Worm (Caenorhabditis elegans) whole organism, L4 larva: ENCODE results near the gene Y67D8B.2.

Experiments used
- T20F7.1 ChIP-seq: fragments of 200-800 bp; sonication (Bioruptor generic); optimal IDR thresholded peaks from 2 replicates; lab custom pipeline; 2018; ENCODE audit warnings: mild to moderate bottlenecking, missing genetic modification characterization, missing compliant biosample characterization
- Y48G9A.11 ChIP-seq: fragments of 200-800 bp; sonication (Bioruptor generic); IDR thresholded peaks from 2 replicates; pipeline ENCODE4 v1.3.6; 2022; ENCODE audit warnings: missing genetic modification reagents, missing genetic modification characterization, missing compliant biosample characterization
- Y5F2A.4 ChIP-seq: fragments of 200-800 bp; sonication (Bioruptor generic); optimal IDR thresholded peaks from 2 replicates; lab custom pipeline; 2018; ENCODE audit warnings: mild to moderate bottlenecking, missing genetic modification characterization, missing compliant biosample characterization
- ZK337.2 ChIP-seq: fragments of 200-800 bp; sonication (Bioruptor generic); IDR thresholded peaks from 2 replicates; pipeline ENCODE4 v1.3.6; 2022; ENCODE audit warnings: missing genetic modification reagents, missing genetic modification characterization, missing compliant biosample characterization
- ama-1 ChIP-seq: fragments of 150-350 bp; optimal IDR thresholded peaks from 2 replicates; lab custom pipeline; 2014; ENCODE audit warnings: inconsistent platforms, mixed read lengths
- ceh-44 ChIP-seq: fragments of 200-800 bp; sonication (Bioruptor generic); IDR thresholded peaks from 2 replicates; pipeline ENCODE4 v1.3.6; 2022; ENCODE audit warnings: missing genetic modification reagents, missing genetic modification characterization, missing compliant biosample characterization
- dpl-1 ChIP-seq: fragments of 150-350 bp; optimal IDR thresholded peaks from 2 replicates; lab custom pipeline; 2014; ENCODE audit warnings: missing biosample characterization, missing genetic modification reagents, missing genetic modification characterization
- dve-1 ChIP-seq: sonication (generic microtip); optimal IDR thresholded peaks from 2 replicates; lab custom pipeline; 2017; ENCODE audit warnings: antibody characterized with exemption, mild to moderate bottlenecking, missing genetic modification characterization, missing compliant biosample characterization; ENCODE audit not compliant: insufficient read depth
- fkh-10 ChIP-seq: fragments of 150-350 bp; optimal IDR thresholded peaks from 2 replicates; lab custom pipeline; 2014; ENCODE audit warnings: missing biosample characterization, missing genetic modification reagents, missing genetic modification characterization
- gei-8 ChIP-seq: fragments of 200-800 bp; sonication (Bioruptor generic); optimal IDR thresholded peaks from 2 replicates; lab custom pipeline; 2018; ENCODE audit warnings: mild to moderate bottlenecking, missing genetic modification characterization, missing compliant biosample characterization
- hlh-11 ChIP-seq: fragments of 200-800 bp; sonication (Bioruptor generic); optimal IDR thresholded peaks from 2 replicates; lab custom pipeline; 2018; ENCODE audit warnings: mild to moderate bottlenecking, missing genetic modification characterization, missing compliant biosample characterization
- lir-3 ChIP-seq: sonication (generic microtip); optimal IDR thresholded peaks from 2 replicates; lab custom pipeline; 2016; ENCODE audit warnings: mild to moderate bottlenecking, missing genetic modification characterization, missing compliant biosample characterization
- madf-5 ChIP-seq, 2 experiments: fragments of 200-800 bp; sonication (Bioruptor generic); IDR thresholded peaks; 2 replicates each; pipeline ENCODE4 v1.3.6; 2022; ENCODE audit warnings: missing compliant biosample characterization in 2 of 2, missing genetic modification characterization in 2 of 2
- mdl-1 ChIP-seq, 2 experiments: fragments of 150-350 bp in 1 of 2; sonication (generic microtip) in 1 of 2; optimal IDR thresholded peaks; 2 replicates each; lab custom pipeline; 2014 to 2017; ENCODE audit warnings: missing biosample characterization in 2 of 2, missing genetic modification characterization in 2 of 2
- mdt-29 ChIP-seq: fragments of 200-800 bp; sonication (Bioruptor generic); IDR thresholded peaks from 2 replicates; pipeline ENCODE4 v1.3.6; 2022; ENCODE audit warnings: missing genetic modification reagents, missing genetic modification characterization, missing compliant biosample characterization
- mep-1 ChIP-seq: fragments of 150-350 bp; sonication (generic microtip); optimal IDR thresholded peaks from 3 replicates; lab custom pipeline; 2014; ENCODE audit warnings: missing biosample characterization, missing genetic modification characterization
- mxl-2 ChIP-seq: fragments of 200-800 bp; sonication (Bioruptor generic); conservative IDR thresholded peaks from 2 replicates; pipeline ENCODE4 v1.3.6; 2022; ENCODE audit warnings: missing genetic modification reagents, missing genetic modification characterization, missing compliant biosample characterization
- nhr-10 ChIP-seq: fragments of 150-350 bp; optimal IDR thresholded peaks from 2 replicates; lab custom pipeline; 2014; ENCODE audit warnings: missing biosample characterization, missing genetic modification characterization
- nhr-237 ChIP-seq: sonication (generic microtip); optimal IDR thresholded peaks from 2 replicates; lab custom pipeline; 2017; ENCODE audit warnings: missing biosample characterization, missing genetic modification characterization
- nhr-25 ChIP-seq: sonication (generic microtip); optimal IDR thresholded peaks from 2 replicates; lab custom pipeline; 2017; ENCODE audit warnings: missing genetic modification characterization, mild to moderate bottlenecking, missing compliant biosample characterization, antibody characterized with exemption, moderate library complexity, borderline replicate concordance; ENCODE audit not compliant: insufficient read depth
- nhr-28 ChIP-seq: fragments of 150-350 bp; optimal IDR thresholded peaks from 2 replicates; lab custom pipeline; 2014; ENCODE audit warnings: missing biosample characterization, missing genetic modification characterization
- nhr-41 ChIP-seq: fragments of 200-800 bp; sonication (Bioruptor generic); IDR thresholded peaks from 2 replicates; pipeline ENCODE4 v1.3.6; 2022; ENCODE audit warnings: missing genetic modification reagents, missing genetic modification characterization, missing compliant biosample characterization
- nhr-42 ChIP-seq: fragments of 200-800 bp; sonication (Bioruptor generic); IDR thresholded peaks from 2 replicates; pipeline ENCODE4 v1.3.6; 2022; ENCODE audit warnings: missing genetic modification characterization, missing compliant biosample characterization
- nhr-48 ChIP-seq: sonication (generic microtip); optimal IDR thresholded peaks from 2 replicates; lab custom pipeline; 2016; ENCODE audit warnings: mild to moderate bottlenecking, missing genetic modification characterization, missing compliant biosample characterization
- nhr-6 ChIP-seq: fragments of 150-350 bp; optimal IDR thresholded peaks from 2 replicates; lab custom pipeline; 2014; ENCODE audit warnings: missing biosample characterization, missing genetic modification characterization
- php-3 ChIP-seq: fragments of 200-800 bp; sonication (Bioruptor generic); IDR thresholded peaks from 2 replicates; pipeline ENCODE4 v1.3.6; 2022; ENCODE audit warnings: missing genetic modification reagents, missing genetic modification characterization, missing compliant biosample characterization
- saeg-2 ChIP-seq: fragments of 200-800 bp; sonication (Bioruptor generic); IDR thresholded peaks from 2 replicates; pipeline ENCODE4 v1.3.6; 2022; ENCODE audit warnings: missing genetic modification reagents, missing genetic modification characterization, missing compliant biosample characterization
- set-16 ChIP-seq: fragments of 200-800 bp; sonication (Bioruptor generic); IDR thresholded peaks from 2 replicates; pipeline ENCODE4 v1.3.6; 2022; ENCODE audit warnings: missing genetic modification reagents, missing genetic modification characterization, missing compliant biosample characterization
- snpc-4 ChIP-seq: fragments of 150-350 bp; optimal IDR thresholded peaks from 2 replicates; lab custom pipeline; 2014; ENCODE audit warnings: missing biosample characterization, missing genetic modification characterization
- spr-1 ChIP-seq: sonication (generic microtip); optimal IDR thresholded peaks from 2 replicates; lab custom pipeline; 2016; ENCODE audit warnings: mild to moderate bottlenecking, missing genetic modification characterization, missing compliant biosample characterization
- spr-3 ChIP-seq: fragments of 200-800 bp; sonication (Bioruptor generic); optimal IDR thresholded peaks from 2 replicates; lab custom pipeline; 2018; ENCODE audit warnings: mild to moderate bottlenecking, missing genetic modification characterization, missing compliant biosample characterization
- zfp-2 ChIP-seq: sonication (generic microtip); optimal IDR thresholded peaks from 2 replicates; lab custom pipeline; 2016; ENCODE audit warnings: mild to moderate bottlenecking, missing genetic modification characterization, missing compliant biosample characterization
- zfp-3 ChIP-seq: fragments of 200-800 bp; sonication (Bioruptor generic); conservative IDR thresholded peaks from 2 replicates; pipeline ENCODE4 v1.3.6; 2022; ENCODE audit warnings: missing genetic modification reagents, missing genetic modification characterization, missing compliant biosample characterization
- zip-11 ChIP-seq: fragments of 200-800 bp; sonication (Bioruptor generic); IDR thresholded peaks from 2 replicates; pipeline ENCODE4 v1.3.6; 2022; ENCODE audit warnings: missing genetic modification characterization, missing compliant biosample characterization
- zip-2 ChIP-seq: fragments of 150-350 bp; optimal IDR thresholded peaks from 2 replicates; lab custom pipeline; 2014; ENCODE audit warnings: missing biosample characterization, missing genetic modification characterization
- ztf-11 ChIP-seq: fragments of 150-350 bp; optimal IDR thresholded peaks from 2 replicates; lab custom pipeline; 2014; ENCODE audit warnings: missing biosample characterization, missing genetic modification characterization
- ztf-7 ChIP-seq: fragments of 150-350 bp; optimal IDR thresholded peaks from 2 replicates; lab custom pipeline; 2014; ENCODE audit warnings: missing biosample characterization, missing genetic modification characterization

Y67D8B.2 gene

ce11 chrIV:3213426-3213825, 22.1 kb upstream of the Y67D8B.2 start, which contains the start of gene slmp-1 (continued):
- TF ChIP-seq dve-1 (tag; lab: Kevin White, UChicago) (peak; percentile 67), snpc-4 (tag; lab: Kevin White, UChicago) (no peak), fkh-10 (no peak), Y48G9A.11 (GFP tag; lab: Robert Waterston, UW) (no peak), lir-3 (tag; lab: Kevin White, UChicago) (no peak), mxl-2 (no peak), mdt-29 (no peak), hlh-11 (tag; lab: Kevin White, UChicago) (peak; percentile 51), zfp-2 (no peak), nhr-42 (no peak), saeg-2 (GFP tag; lab: Robert Waterston, UW) (no peak)

- TF ChIP-seq zip-11 (no peak), Y48G9A.11 (GFP tag; lab: Robert Waterston, UW) (peak; percentile 62)
Observed at ce11 chrIV:3211929-3212328, 20.6 kb upstream of the Y67D8B.2 start.

ce11 chrIV:3202111-3202510, 10.7 kb upstream of the Y67D8B.2 start, which contains the start of the genes Y67D8B.3 and Y67D8B.5:
TSS of gene Y67D8B.3 (minus strand) at chrIV:3202211.
TSS of gene Y67D8B.5 (plus strand) at chrIV:3202343.
- TF ChIP-seq gei-8 (GFP tag; lab: Kevin White, UChicago) (no peak), nhr-25 (tag; lab: Kevin White, UChicago) (no peak), spr-3 (GFP tag; lab: Kevin White, UChicago) (no peak), nhr-28 (tag; lab: Kevin White, UChicago) (no peak), hlh-11 (tag; lab: Kevin White, UChicago) (no peak), ZK337.2 (no peak), dpl-1 (GFP tag; lab: Kevin White, UChicago) (no peak), php-3 (no peak), set-16 (GFP tag; lab: Robert Waterston, UW) (no peak), mep-1 (tag; lab: Kevin White, UChicago) (no peak), nhr-6 (tag; lab: Kevin White, UChicago) (no peak), zip-11 (no peak), ztf-11 (tag; lab: Kevin White, UChicago) (no peak), nhr-237 (tag; lab: Kevin White, UChicago) (no peak), ama-1 (lab: Kevin White, UChicago) (no peak), nhr-48 (tag; lab: Kevin White, UChicago) (no peak), Y5F2A.4 (GFP tag; lab: Kevin White, UChicago) (no peak), nhr-10 (tag; lab: Kevin White, UChicago) (no peak)
- TF ChIP-seq, all 104 proteins: peak for 0

- TF ChIP-seq mdl-1 (tag; optimal IDR thresholded peaks at IDR 0.05; lab: Kevin White, UChicago), result no peak
- TF ChIP-seq madf-5 (GFP tag; IDR thresholded peaks at IDR 0.05; lab: Robert Waterston, UW), result no peak
- TF ChIP-seq zfp-3 (GFP tag; lab: Robert Waterston, UW), result no peak
- no peak for TF ChIP-seq spr-1
- TF ChIP-seq mxl-2, result no peak
- TF ChIP-seq zip-11, result no peak
- TF ChIP-seq php-3, result no peak
- TF ChIP-seq ztf-7 (tag; lab: Kevin White, UChicago), result no peak
- TF ChIP-seq saeg-2 (GFP tag; lab: Robert Waterston, UW), result no peak
- TF ChIP-seq ZK337.2, result no peak
- TF ChIP-seq snpc-4 (tag; lab: Kevin White, UChicago), result no peak
- TF ChIP-seq nhr-41 (GFP tag; lab: Robert Waterston, UW), result no peak
- TF ChIP-seq gei-8 (GFP tag; lab: Kevin White, UChicago), result no peak
- no peak for TF ChIP-seq ceh-44 (GFP tag; lab: Robert Waterston, UW)
- TF ChIP-seq T20F7.1 (GFP tag; lab: Kevin White, UChicago), result no peak
- no peak for TF ChIP-seq zip-2 (tag; lab: Kevin White, UChicago)
Observed at ce11 chrIV:3199041-3199440, 7.7 kb upstream of the Y67D8B.2 start.
